Worm (Caenorhabditis elegans): ENCODE results near the gene Y54G2A.45.

- TF ChIP-seq lin-13 (tag; optimal IDR thresholded peaks at IDR 0.05): no peak
- TF ChIP-seq ces-1 (GFP tag; optimal IDR thresholded peaks at IDR 0.05): no peak
- no peak for TF ChIP-seq mab-5 (tag; optimal IDR thresholded peaks at IDR 0.05)
- TF ChIP-seq nhr-76 (tag; optimal IDR thresholded peaks at IDR 0.05): no peak
- no peak for TF ChIP-seq sptf-1 (tag; optimal IDR thresholded peaks at IDR 0.05)
- no peak for TF ChIP-seq cnd-1 (tag; optimal IDR thresholded peaks at IDR 0.05)
- TF ChIP-seq unc-39 (tag; optimal IDR thresholded peaks at IDR 0.05): no peak
- TF ChIP-seq nhr-12 (tag; optimal IDR thresholded peaks at IDR 0.05): no peak
- TF ChIP-seq sem-2 (GFP tag; optimal IDR thresholded peaks at IDR 0.05): no peak
- no peak for TF ChIP-seq nhr-28 (tag; optimal IDR thresholded peaks at IDR 0.05)
- no peak for TF ChIP-seq nhr-237 (tag; optimal IDR thresholded peaks at IDR 0.05)
Observed at ce11 chrIV:2803652-2804051, 2.0 kb upstream of the Y54G2A.45 start, which contains the start of gene Y54G2A.32.

Measured in whole organism, mixed stage, embryonic.